Worm (Caenorhabditis elegans): Measurements from ENCODE around the gene F40F4.7.

ce11 chrX:3250481-3251091 is 4.9 kb upstream of the F40F4.7 start, which contains the start of gene pqn-37:
- TF ChIP-seq ama-1 (optimal IDR thresholded peaks at IDR 0.05), result no peak
- TF ChIP-seq pha-4 (tag; optimal IDR thresholded peaks at IDR 0.05), result no peak
- no peak for TF ChIP-seq pag-3 (tag; optimal IDR thresholded peaks at IDR 0.05; ENCODE audit: borderline replicate concordance)
- TF ChIP-seq dve-1 (tag; optimal IDR thresholded peaks at IDR 0.05), result no peak
- no peak for TF ChIP-seq hlh-6 (tag; optimal IDR thresholded peaks at IDR 0.05)
- TF ChIP-seq C38D4.7 (GFP tag; optimal IDR thresholded peaks at IDR 0.05), result no peak
- TF ChIP-seq madf-2 (tag; optimal IDR thresholded peaks at IDR 0.05), result no peak
- no peak for TF ChIP-seq C08G9.2 (tag; optimal IDR thresholded peaks at IDR 0.05)

All from whole organism, late embryonic.